Fruit fly (Drosophila melanogaster): Measurements from ENCODE around the gene CG11679.

dm6 chrX:15709984-15710750 lies 28.6 kb downstream of the CG11679 start, which contains the start of the genes CG9281 and CG15601:
- TF ChIP-seq psq (optimal IDR thresholded peaks at IDR 0.05) (no peak), insv (optimal IDR thresholded peaks at IDR 0.05) (no peak), Sin3A (optimal IDR thresholded peaks at IDR 0.05) (no peak)
